Fruit fly (Drosophila melanogaster): ENCODE results near the gene fwe.

The fwe gene

DNA sequence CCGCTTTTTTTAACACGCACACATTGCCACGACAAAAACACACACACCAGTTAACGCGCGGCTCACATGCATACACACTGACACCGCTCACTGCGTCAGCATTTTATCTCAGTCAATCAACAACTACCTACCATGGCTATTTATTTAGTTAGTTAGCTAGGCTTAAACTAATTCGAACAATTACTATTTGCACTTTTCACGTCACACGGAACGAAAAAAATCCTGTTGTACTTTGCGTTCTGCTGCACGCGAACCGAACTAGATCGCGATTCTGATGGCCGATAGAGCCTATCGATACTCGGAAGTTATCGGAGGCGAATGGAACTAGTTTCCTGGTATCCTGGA lies at the start of gene fwe:
Gene fwe (minus strand): TSS at position 268 of the 345 bp plus-strand sequence.
- TF ChIP-seq CG8478 (optimal IDR thresholded peaks at IDR 0.05) (no peak), CTCF (optimal IDR thresholded peaks at IDR 0.05) (peak in 1 of 2 experiments; percentile 19)

DNA sequence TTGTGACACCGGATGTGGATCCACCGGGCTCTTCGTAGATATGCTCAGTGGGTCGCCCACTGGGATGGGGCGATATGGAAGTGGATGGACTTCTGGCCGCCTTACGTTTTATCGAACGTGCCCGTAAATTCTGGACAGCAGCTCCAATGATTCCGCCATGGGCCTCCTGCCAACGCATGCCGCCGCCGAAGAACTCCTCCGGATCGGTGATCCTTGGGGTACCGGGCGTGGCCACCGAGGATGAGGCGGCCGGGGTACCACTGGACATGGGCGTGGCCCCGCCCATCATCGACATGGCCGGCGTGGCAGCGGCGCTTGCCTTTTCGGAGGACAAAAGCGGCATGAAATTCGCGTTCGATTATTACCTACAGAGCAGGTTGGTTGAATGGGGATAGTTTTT lies 39.8 kb upstream of the fwe start:
- no peak for TF ChIP-seq CG8478 (optimal IDR thresholded peaks at IDR 0.05)
- no peak for TF ChIP-seq CTCF (optimal IDR thresholded peaks at IDR 0.05)

dm6 chr3L:15847655-15848054 lies 31.4 kb upstream of the fwe start:
- TF ChIP-seq CTCF (optimal IDR thresholded peaks at IDR 0.05) (no peak), CG8478 (optimal IDR thresholded peaks at IDR 0.05) (no peak)

- TF ChIP-seq CG8478 (optimal IDR thresholded peaks at IDR 0.05) (no peak), CTCF (optimal IDR thresholded peaks at IDR 0.05) (no peak)
Observed at dm6 chr3L:15847224-15847623, 31.0 kb upstream of the fwe start.

DNA sequence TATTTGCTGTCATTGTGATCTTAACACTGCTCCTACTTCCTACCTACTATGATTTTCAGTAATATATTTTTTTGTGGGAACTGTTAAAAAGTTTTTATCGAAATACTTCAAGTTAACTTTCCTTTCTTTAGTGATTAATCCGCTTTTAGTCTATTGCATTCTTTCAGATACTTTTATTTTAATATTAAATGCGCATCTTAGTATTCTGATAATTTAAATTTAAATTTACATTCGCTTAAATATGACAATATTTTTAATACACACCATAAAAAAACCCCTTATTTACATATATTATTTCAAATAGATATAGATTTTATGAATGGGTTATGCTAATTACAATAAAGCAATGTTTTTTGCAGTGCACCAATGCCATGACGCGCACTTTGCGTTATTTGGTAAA lies 28.4 kb upstream of the fwe start:
- no peak for TF ChIP-seq CG8478 (optimal IDR thresholded peaks at IDR 0.05)
- TF ChIP-seq CTCF (optimal IDR thresholded peaks at IDR 0.05), result no peak

- TF ChIP-seq CTCF (optimal IDR thresholded peaks at IDR 0.05) (no peak), CG8478 (optimal IDR thresholded peaks at IDR 0.05) (no peak)
Observed at dm6 chr3L:15843962-15844361, 27.8 kb upstream of the fwe start, which contains the start of gene meru. Gene meru (minus strand): TSS chr3L:15844062.

DNA sequence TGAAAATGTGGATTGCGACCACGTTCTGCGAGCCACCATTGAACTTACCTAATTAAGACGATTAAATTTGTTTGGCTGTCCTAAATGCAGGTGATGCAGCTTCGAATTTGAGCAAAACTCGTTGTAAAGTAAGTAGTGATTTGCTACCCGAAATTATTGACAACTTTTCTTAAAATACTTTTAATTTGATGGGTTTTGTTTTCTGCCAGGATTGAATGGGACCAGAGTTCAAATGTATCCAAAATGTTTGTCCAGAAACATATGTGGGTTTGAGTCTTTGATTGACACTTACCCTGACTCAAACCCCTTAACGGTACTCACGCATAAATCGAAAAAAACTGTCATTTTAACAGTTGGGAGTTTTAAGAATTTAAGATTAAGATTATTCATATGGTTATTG lies 21.0 kb upstream of the fwe start, which contains the start of gene CG15715:
Gene CG15715 (minus strand): TSS at position 274 of the 400 bp plus-strand sequence.
- no peak for TF ChIP-seq CG8478 (optimal IDR thresholded peaks at IDR 0.05)
- TF ChIP-seq CTCF (optimal IDR thresholded peaks at IDR 0.05), result peak in 1 of 2 experiments; percentile 54

dm6 chr3L:15834877-15835555 lies 18.8 kb upstream of the fwe start, which contains the start of gene CG18081:
Gene CG18081 (minus strand): TSS chr3L:15835388.
- TF ChIP-seq CG8478 (optimal IDR thresholded peaks at IDR 0.05), result no peak
- peak in 1 of 2 experiments; percentile 46 for TF ChIP-seq CTCF (optimal IDR thresholded peaks at IDR 0.05)

DNA sequence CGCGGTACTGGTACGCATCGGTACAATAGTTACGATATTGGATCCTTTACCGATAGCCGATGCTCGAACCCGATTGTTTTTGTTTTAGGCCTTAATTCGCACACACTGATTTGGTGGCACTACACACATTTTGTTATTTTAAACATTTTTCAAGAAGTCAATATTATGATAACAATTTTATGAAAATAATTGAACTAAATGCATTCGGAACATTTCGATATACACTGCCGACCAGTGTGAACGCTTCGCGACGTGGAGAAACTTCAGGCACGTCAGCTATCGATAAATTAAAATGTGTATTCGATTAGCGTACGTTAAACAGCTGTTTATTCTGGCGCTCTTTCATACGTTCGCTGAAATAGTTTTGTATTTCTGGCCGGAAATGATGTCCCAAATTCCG lies 15.9 kb upstream of the fwe start, which contains the start of gene CG12713:
Gene CG12713 (plus strand): TSS at position 319 of the 400 bp plus-strand sequence.
- no peak for TF ChIP-seq CG8478 (optimal IDR thresholded peaks at IDR 0.05)
- TF ChIP-seq CTCF (optimal IDR thresholded peaks at IDR 0.05), result peak in 1 of 2 experiments; percentile 38

- TF ChIP-seq CTCF (optimal IDR thresholded peaks at IDR 0.05), result no peak
- no peak for TF ChIP-seq CG8478 (optimal IDR thresholded peaks at IDR 0.05)
Observed at dm6 chr3L:15826985-15827635, 10.9 kb upstream of the fwe start.

DNA sequence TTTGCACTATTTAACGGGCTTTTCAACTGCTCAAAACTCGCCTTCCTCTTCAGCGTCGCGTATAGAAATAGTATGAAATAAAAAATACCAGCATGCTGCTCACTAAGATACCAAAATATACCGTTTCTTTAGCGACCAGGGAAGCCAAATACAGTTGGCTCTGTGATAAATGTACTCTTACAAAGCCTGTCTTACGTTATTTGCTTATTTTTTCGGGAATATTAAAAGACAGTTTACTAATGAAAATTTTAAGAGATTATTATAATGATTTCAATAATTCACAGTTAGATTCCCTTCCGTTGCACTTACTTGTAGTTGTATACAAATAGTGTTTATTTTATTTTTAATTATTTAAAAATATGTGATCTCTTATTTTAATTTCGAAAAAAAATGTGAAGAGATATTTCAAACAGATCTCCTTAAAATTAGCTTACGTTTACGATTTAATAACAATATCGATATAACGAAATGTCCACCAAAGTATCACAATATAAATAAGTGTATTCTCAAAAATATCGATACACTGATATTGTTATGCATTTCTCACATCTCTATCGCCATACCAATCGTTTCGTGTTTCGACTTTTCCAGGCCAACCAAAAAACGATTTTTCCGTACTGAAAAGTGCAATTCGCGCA lies 10.3 kb upstream of the fwe start, which contains the start of the genes DCP2 and dbo:
Gene DCP2 (minus strand): TSS at position 77 of the 638 bp plus-strand sequence.
Gene dbo (plus strand): TSS at position 542 of the 638 bp plus-strand sequence.
- no peak for TF ChIP-seq CG8478 (optimal IDR thresholded peaks at IDR 0.05)
- TF ChIP-seq CTCF (optimal IDR thresholded peaks at IDR 0.05), result no peak

- no peak for TF ChIP-seq CG8478 (optimal IDR thresholded peaks at IDR 0.05)
- no peak for TF ChIP-seq CTCF (optimal IDR thresholded peaks at IDR 0.05)
Observed at dm6 chr3L:15825493-15826209, 9.4 kb upstream of the fwe start.

DNA sequence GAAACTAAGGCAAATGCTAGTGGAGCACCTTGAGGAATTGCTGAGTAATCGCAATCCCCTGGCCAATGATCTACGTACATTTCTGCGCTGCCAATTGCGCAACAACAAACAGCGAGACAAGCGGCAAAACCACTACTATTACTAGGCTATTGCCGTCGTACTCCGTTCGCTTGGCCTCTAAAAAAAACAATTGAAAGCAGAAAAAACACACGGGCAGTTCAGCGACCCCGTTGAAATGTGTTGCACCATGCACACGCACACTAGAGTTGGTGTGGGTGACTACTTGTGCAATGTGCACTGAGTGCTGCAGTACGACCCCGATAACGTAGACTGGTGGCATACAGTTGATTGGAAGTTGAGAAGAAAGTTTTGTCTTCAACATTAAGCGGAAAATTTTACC lies 8.3 kb upstream of the fwe start:
- no peak for TF ChIP-seq CTCF (optimal IDR thresholded peaks at IDR 0.05)
- no peak for TF ChIP-seq CG8478 (optimal IDR thresholded peaks at IDR 0.05)

dm6 chr3L:15823780-15824423 lies 7.7 kb upstream of the fwe start:
- TF ChIP-seq CG8478 (optimal IDR thresholded peaks at IDR 0.05) (no peak), CTCF (optimal IDR thresholded peaks at IDR 0.05) (no peak)
